Fruit fly (Drosophila melanogaster): ENCODE measurements around the gene LIMK1.

The LIMK1 gene

dm6 chrX:12582661-12582983 lies 9.4 kb downstream of the LIMK1 start:
- TF ChIP-seq pan (optimal IDR thresholded peaks at IDR 0.05) = no peak
- no peak for TF ChIP-seq tai (GFP tag; optimal IDR thresholded peaks at IDR 0.05)
- no peak for TF ChIP-seq Hnf4 (GFP tag; optimal IDR thresholded peaks at IDR 0.05)
- TF ChIP-seq usp (GFP tag; optimal IDR thresholded peaks at IDR 0.05) = no peak
- TF ChIP-seq CG32264 (GFP tag; optimal IDR thresholded peaks at IDR 0.05) = no peak
- TF ChIP-seq Dif (GFP tag; optimal IDR thresholded peaks at IDR 0.05; ENCODE audit: partially characterized antibody) = no peak
- no peak for TF ChIP-seq dsf (GFP tag; optimal IDR thresholded peaks at IDR 0.05; ENCODE audit: borderline replicate concordance)
- TF ChIP-seq GATAd (GFP tag; optimal IDR thresholded peaks at IDR 0.05) = no peak
- TF ChIP-seq HLH106 (tag; optimal IDR thresholded peaks at IDR 0.05) = no peak
- TF ChIP-seq Dfd (GFP tag; optimal IDR thresholded peaks at IDR 0.05) = no peak

- peak; percentile 60 for TF ChIP-seq Dfd (GFP tag; optimal IDR thresholded peaks at IDR 0.05)
- no peak for TF ChIP-seq Dif (GFP tag; optimal IDR thresholded peaks at IDR 0.05; ENCODE audit: partially characterized antibody)
These were observed 10.1 kb downstream of the LIMK1 start for dm6 chrX:12581894-12582293.

- TF ChIP-seq Hr78 (GFP tag; optimal IDR thresholded peaks at IDR 0.05) (no peak), fru (GFP tag; optimal IDR thresholded peaks at IDR 0.05) (no peak), Rel (GFP tag; optimal IDR thresholded peaks at IDR 0.05) (no peak), Rel (tag; optimal IDR thresholded peaks at IDR 0.05) (no peak), Sp1 (GFP tag; optimal IDR thresholded peaks at IDR 0.05) (no peak), Dif (GFP tag; optimal IDR thresholded peaks at IDR 0.05; ENCODE audit: partially characterized antibody) (no peak), ey (GFP tag; optimal IDR thresholded peaks at IDR 0.05) (no peak), dmrt93B (GFP tag; optimal IDR thresholded peaks at IDR 0.05) (no peak), HLH106 (tag; optimal IDR thresholded peaks at IDR 0.05) (no peak)
These were observed 10.7 kb downstream of the LIMK1 start for dm6 chrX:12581305-12581676.

- TF ChIP-seq h (GFP tag; optimal IDR thresholded peaks at IDR 0.05) (peak; percentile 12), rgr (GFP tag; optimal IDR thresholded peaks at IDR 0.05) (peak; percentile 8), fru (GFP tag; optimal IDR thresholded peaks at IDR 0.05) (peak; percentile 16), foxo (GFP tag; optimal IDR thresholded peaks at IDR 0.05) (peak in 1 of 2 experiments; percentile 14), Dfd (GFP tag; optimal IDR thresholded peaks at IDR 0.05) (no peak)
These were observed 11.3 kb downstream of the LIMK1 start for dm6 chrX:12580498-12581304.

dm6 chrX:12580040-12580497 lies 11.9 kb downstream of the LIMK1 start:
- no peak for TF ChIP-seq Rel (GFP tag; optimal IDR thresholded peaks at IDR 0.05)
- TF ChIP-seq Rel (tag; optimal IDR thresholded peaks at IDR 0.05) = peak; percentile 78
- no peak for TF ChIP-seq fru (GFP tag; optimal IDR thresholded peaks at IDR 0.05)
- peak; percentile 94 for TF ChIP-seq psq (GFP tag; optimal IDR thresholded peaks at IDR 0.05)
- TF ChIP-seq Dif (GFP tag; optimal IDR thresholded peaks at IDR 0.05; ENCODE audit: partially characterized antibody) = peak; percentile 66
- no peak for TF ChIP-seq Dfd (GFP tag; optimal IDR thresholded peaks at IDR 0.05)
- TF ChIP-seq br (GFP tag; optimal IDR thresholded peaks at IDR 0.05) = no peak
- TF ChIP-seq foxo (GFP tag; optimal IDR thresholded peaks at IDR 0.05) = no peak
- no peak for TF ChIP-seq CG32264 (GFP tag; optimal IDR thresholded peaks at IDR 0.05)
- TF ChIP-seq OdsH (GFP tag; optimal IDR thresholded peaks at IDR 0.05) = no peak
- TF ChIP-seq jim (GFP tag; optimal IDR thresholded peaks at IDR 0.05) = peak; percentile 64
- no peak for TF ChIP-seq lola (GFP tag; optimal IDR thresholded peaks at IDR 0.05)
- no peak for TF ChIP-seq sv (GFP tag; optimal IDR thresholded peaks at IDR 0.05)
- peak; percentile 54 for TF ChIP-seq N (GFP tag; optimal IDR thresholded peaks at IDR 0.05)
- no peak for TF ChIP-seq Abd-B (GFP tag; optimal IDR thresholded peaks at IDR 0.05)
- no peak for TF ChIP-seq pan (optimal IDR thresholded peaks at IDR 0.05)
- TF ChIP-seq GATAd (GFP tag; optimal IDR thresholded peaks at IDR 0.05) = no peak
- TF ChIP-seq tai (GFP tag; optimal IDR thresholded peaks at IDR 0.05) = no peak
- TF ChIP-seq usp (GFP tag; optimal IDR thresholded peaks at IDR 0.05) = no peak
- TF ChIP-seq h (GFP tag; optimal IDR thresholded peaks at IDR 0.05) = no peak
- TF ChIP-seq Hnf4 (GFP tag; optimal IDR thresholded peaks at IDR 0.05) = no peak
- TF ChIP-seq HLH106 (tag; optimal IDR thresholded peaks at IDR 0.05) = no peak
- TF ChIP-seq ey (GFP tag; optimal IDR thresholded peaks at IDR 0.05) = no peak

dm6 chrX:12579506-12579999 lies 12.4 kb downstream of the LIMK1 start:
- TF ChIP-seq tai (GFP tag; optimal IDR thresholded peaks at IDR 0.05) (peak; percentile 87), dl (GFP tag; optimal IDR thresholded peaks at IDR 0.05; ENCODE audit: insufficient read depth in 1 of 2, partially characterized antibody in 2 of 2) (no peak), Rel (GFP tag; optimal IDR thresholded peaks at IDR 0.05) (peak; percentile 85), Rel (tag; optimal IDR thresholded peaks at IDR 0.05) (peak; percentile 84), ey (GFP tag; optimal IDR thresholded peaks at IDR 0.05) (peak; percentile 97), Dif (GFP tag; optimal IDR thresholded peaks at IDR 0.05; ENCODE audit: partially characterized antibody) (no peak), jim (GFP tag; optimal IDR thresholded peaks at IDR 0.05) (peak; percentile 57), Hr83 (GFP tag; optimal IDR thresholded peaks at IDR 0.05; ENCODE audit: poor library complexity, severe bottlenecking) (no peak), Vsx2 (GFP tag; optimal IDR thresholded peaks at IDR 0.05; ENCODE audit: partially characterized antibody) (no peak), pan (optimal IDR thresholded peaks at IDR 0.05) (no peak), sv (GFP tag; optimal IDR thresholded peaks at IDR 0.05) (peak; percentile 97), Mio (GFP tag; optimal IDR thresholded peaks at IDR 0.05) (peak; percentile 78), HLH106 (tag; optimal IDR thresholded peaks at IDR 0.05) (peak; percentile 99), Dfd (GFP tag; optimal IDR thresholded peaks at IDR 0.05) (peak; percentile 78), Jra (GFP tag; optimal IDR thresholded peaks at IDR 0.05) (peak; percentile 83), OdsH (GFP tag; optimal IDR thresholded peaks at IDR 0.05) (peak; percentile 95), usp (GFP tag; optimal IDR thresholded peaks at IDR 0.05) (no peak), foxo (GFP tag; optimal IDR thresholded peaks at IDR 0.05) (peak; percentile 80 to 98), lola (GFP tag; optimal IDR thresholded peaks at IDR 0.05) (no peak), GATAd (GFP tag; optimal IDR thresholded peaks at IDR 0.05) (peak; percentile 80), dsf (GFP tag; optimal IDR thresholded peaks at IDR 0.05; ENCODE audit: borderline replicate concordance) (peak; percentile 82), Sp1 (GFP tag; optimal IDR thresholded peaks at IDR 0.05) (peak; percentile 98), dmrt93B (GFP tag; optimal IDR thresholded peaks at IDR 0.05) (peak; percentile 96), Abd-B (GFP tag; optimal IDR thresholded peaks at IDR 0.05) (no peak)
